Fruit fly (Drosophila melanogaster): ENCODE measurements around the gene Rilpl.
A peak's percentile ranks its signal among the peaks of the same experiment; 100 is the strongest.

Gene Rilpl

dm6 chrX:1399056-1400003 is 6.5 kb downstream of the Rilpl start:
- TF ChIP-seq CG9948 (tag; optimal IDR thresholded peaks at IDR 0.05), result no peak
- TF ChIP-seq rn (GFP tag; IDR thresholded peaks at IDR 0.05), result no peak
- TF ChIP-seq CG32121 (GFP tag; IDR thresholded peaks at IDR 0.05), result peak; percentile 79
- peak; percentile 43 for TF ChIP-seq Ets98B (GFP tag; IDR thresholded peaks at IDR 0.05)
- TF ChIP-seq CG13204 (GFP tag; optimal IDR thresholded peaks at IDR 0.05), result peak; percentile 100
- TF ChIP-seq Snoo (tag; optimal IDR thresholded peaks at IDR 0.05), result peak; percentile 12
- TF ChIP-seq CG12605 (GFP tag; IDR thresholded peaks at IDR 0.05), result peak; percentile 17; the same call in 1 of the 2 replicates
- TF ChIP-seq gl (tag; optimal IDR thresholded peaks at IDR 0.05), result no peak
- peak; percentile 45; the same call in 2 of the 3 replicates for TF ChIP-seq CG4496 (GFP tag; IDR thresholded peaks at IDR 0.05)
- TF ChIP-seq CG14655 (GFP tag; optimal IDR thresholded peaks at IDR 0.05), result peak; percentile 27
- TF ChIP-seq EcR (GFP tag; optimal IDR thresholded peaks at IDR 0.05), result peak; percentile 85
- TF ChIP-seq CG10348 (GFP tag; IDR thresholded peaks at IDR 0.05), result peak; percentile 11; the same call in 1 of the 2 replicates

DNA sequence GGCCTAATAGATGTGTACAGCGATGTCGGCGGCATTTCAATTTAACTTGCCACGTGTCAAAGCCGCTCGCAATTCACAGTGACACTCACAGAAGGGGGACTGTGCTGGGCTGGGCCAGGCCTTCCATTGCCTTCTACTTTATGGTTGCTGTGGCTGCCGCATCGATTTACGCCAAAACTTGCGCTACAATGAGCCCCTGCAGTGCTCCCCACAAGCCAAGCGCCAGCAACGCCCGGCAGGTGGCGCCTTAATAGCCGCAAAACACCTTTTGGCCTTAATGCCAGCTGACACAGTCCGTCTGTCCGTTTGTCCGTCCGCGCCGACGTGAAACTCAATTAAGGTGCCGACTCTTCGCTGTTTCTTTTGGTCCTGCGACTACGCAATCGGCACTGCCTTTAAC is 12.2 kb downstream of the Rilpl start:
- no peak for TF ChIP-seq D1 (tag; optimal IDR thresholded peaks at IDR 0.05)
- TF ChIP-seq CG9948 (tag; optimal IDR thresholded peaks at IDR 0.05), result no peak
- TF ChIP-seq CG13204 (GFP tag; optimal IDR thresholded peaks at IDR 0.05), result no peak
- no peak for TF ChIP-seq EcR (GFP tag; optimal IDR thresholded peaks at IDR 0.05)
- TF ChIP-seq CG34367 (tag; optimal IDR thresholded peaks at IDR 0.05), result no peak
- no peak for TF ChIP-seq Pif1B (GFP tag; optimal IDR thresholded peaks at IDR 0.05)
- TF ChIP-seq CG14655 (GFP tag; optimal IDR thresholded peaks at IDR 0.05), result no peak
- no peak for TF ChIP-seq Ets98B (GFP tag; IDR thresholded peaks at IDR 0.05)
- no peak for TF ChIP-seq CG4496 (GFP tag; IDR thresholded peaks at IDR 0.05)
- TF ChIP-seq CG32121 (GFP tag; IDR thresholded peaks at IDR 0.05), result no peak
- TF ChIP-seq gl (tag; optimal IDR thresholded peaks at IDR 0.05), result no peak
- no peak for TF ChIP-seq CG10348 (GFP tag; IDR thresholded peaks at IDR 0.05)

dm6 chrX:1405779-1406178 is 12.9 kb downstream of the Rilpl start:
- TF ChIP-seq CG9948 (tag; optimal IDR thresholded peaks at IDR 0.05), result no peak
- TF ChIP-seq rn (GFP tag; IDR thresholded peaks at IDR 0.05), result no peak
- TF ChIP-seq D1 (tag; optimal IDR thresholded peaks at IDR 0.05), result no peak

dm6 chrX:1407683-1408082 is 14.8 kb downstream of the Rilpl start:
- TF ChIP-seq Snoo (tag; optimal IDR thresholded peaks at IDR 0.05), result no peak
- TF ChIP-seq CG15710 (tag; optimal IDR thresholded peaks at IDR 0.05), result no peak
- no peak for TF ChIP-seq Ets98B (GFP tag; IDR thresholded peaks at IDR 0.05)
- TF ChIP-seq CG9948 (tag; optimal IDR thresholded peaks at IDR 0.05), result no peak
- no peak for TF ChIP-seq CG17806 (tag; optimal IDR thresholded peaks at IDR 0.05)
- TF ChIP-seq Pif1B (GFP tag; optimal IDR thresholded peaks at IDR 0.05), result no peak
- TF ChIP-seq Pif1A (GFP tag; optimal IDR thresholded peaks at IDR 0.05), result no peak
- TF ChIP-seq CG32121 (GFP tag; IDR thresholded peaks at IDR 0.05), result no peak
- TF ChIP-seq fd96Ca (GFP tag; IDR thresholded peaks at IDR 0.05), result no peak
- no peak for TF ChIP-seq rn (GFP tag; IDR thresholded peaks at IDR 0.05)
- no peak for TF ChIP-seq gl (tag; optimal IDR thresholded peaks at IDR 0.05)
- TF ChIP-seq CG14655 (GFP tag; optimal IDR thresholded peaks at IDR 0.05), result no peak
- no peak for TF ChIP-seq CG8301 (tag; optimal IDR thresholded peaks at IDR 0.05)
- TF ChIP-seq D1 (tag; optimal IDR thresholded peaks at IDR 0.05), result no peak

DNA sequence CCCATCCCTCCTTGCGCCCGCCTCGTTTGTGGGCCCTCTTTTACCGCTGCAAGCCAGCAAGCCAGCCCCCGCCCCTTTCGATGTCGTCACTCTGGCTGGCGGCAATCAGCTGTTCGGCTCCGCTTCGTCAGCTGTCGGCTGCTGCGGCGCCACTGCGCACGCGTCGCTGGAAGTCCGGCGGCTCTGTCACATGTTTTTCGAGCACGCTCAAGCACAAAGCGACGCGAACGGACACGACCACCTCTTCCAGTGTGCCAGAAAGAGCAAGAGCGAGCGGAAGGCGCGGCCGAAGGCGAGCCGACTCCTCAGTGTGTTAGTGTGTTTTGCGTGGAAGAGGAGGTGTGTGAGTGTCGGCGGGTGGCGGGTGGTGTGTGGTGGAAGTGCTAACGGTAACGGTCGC is 16.1 kb downstream of the Rilpl start, which contains the start of gene futsch:
Gene futsch, plus strand, starts transcription at position 106 of the 400 bp plus-strand sequence.
- TF ChIP-seq CG8159 (tag; optimal IDR thresholded peaks at IDR 0.05) (no peak), CG13204 (GFP tag; optimal IDR thresholded peaks at IDR 0.05) (peak; percentile 69)

- TF ChIP-seq CG13204 (GFP tag; optimal IDR thresholded peaks at IDR 0.05), result peak; percentile 35
- TF ChIP-seq CG34367 (tag; optimal IDR thresholded peaks at IDR 0.05), result no peak
Measured at dm6 chrX:1410312-1410711, 17.5 kb downstream of the Rilpl start.

- peak; percentile 21 for TF ChIP-seq CG34367 (tag; optimal IDR thresholded peaks at IDR 0.05)
- TF ChIP-seq Pif1A (GFP tag; optimal IDR thresholded peaks at IDR 0.05), result no peak
- TF ChIP-seq Ets98B (GFP tag; IDR thresholded peaks at IDR 0.05), result no peak
- peak; percentile 16 for TF ChIP-seq CG15710 (tag; optimal IDR thresholded peaks at IDR 0.05)
- no peak for TF ChIP-seq EcR (GFP tag; optimal IDR thresholded peaks at IDR 0.05)
- peak; percentile 42 for TF ChIP-seq CG9948 (tag; optimal IDR thresholded peaks at IDR 0.05)
- TF ChIP-seq CG8159 (tag; optimal IDR thresholded peaks at IDR 0.05), result peak; percentile 30
- TF ChIP-seq gl (tag; optimal IDR thresholded peaks at IDR 0.05), result no peak
- no peak for TF ChIP-seq Snoo (tag; optimal IDR thresholded peaks at IDR 0.05)
- TF ChIP-seq CG13204 (GFP tag; optimal IDR thresholded peaks at IDR 0.05), result peak; percentile 71
- no peak for TF ChIP-seq D1 (tag; optimal IDR thresholded peaks at IDR 0.05)
- TF ChIP-seq CG32121 (GFP tag; IDR thresholded peaks at IDR 0.05), result no peak
- TF ChIP-seq CG12605 (GFP tag; IDR thresholded peaks at IDR 0.05), result no peak
- 0 out of 3 replicates have a peak, but pooled peaks have one; percentile 23 for TF ChIP-seq fd96Ca (GFP tag; IDR thresholded peaks at IDR 0.05)
- TF ChIP-seq CG14655 (GFP tag; optimal IDR thresholded peaks at IDR 0.05), result peak; percentile 35
- no peak for TF ChIP-seq CG10348 (GFP tag; IDR thresholded peaks at IDR 0.05)
- TF ChIP-seq Pif1B (GFP tag; optimal IDR thresholded peaks at IDR 0.05), result no peak
- no peak for TF ChIP-seq rn (GFP tag; IDR thresholded peaks at IDR 0.05)
- TF ChIP-seq CG17806 (tag; optimal IDR thresholded peaks at IDR 0.05), result peak; percentile 27
- peak; percentile 30 for TF ChIP-seq CG8301 (tag; optimal IDR thresholded peaks at IDR 0.05)
- TF ChIP-seq CG4496 (GFP tag; IDR thresholded peaks at IDR 0.05), result 0 out of 3 replicates have a peak, but pooled peaks have one; percentile 26
Measured at dm6 chrX:1411225-1411932, 18.5 kb downstream of the Rilpl start.

Data from whole organism, pupa.